Fruit fly (Drosophila melanogaster) whole organism: ENCODE results near the gene CG32708.

ENCODE experiments used
- CG8478 ChIP-seq: fragments of >200 bp; optimal IDR thresholded peaks from 2 replicates; lab custom pipeline; 2018; ENCODE audit warnings: inconsistent platforms
- Dll ChIP-seq: fragments of >200 bp; optimal IDR thresholded peaks from 2 replicates; lab custom pipeline; 2017
- EcR ChIP-seq, 2 experiments: fragments of >200 bp; optimal IDR thresholded peaks; 2 replicates each; lab custom pipeline; 2017; ENCODE audit warnings: missing biosample characterization in 2 of 2, missing genetic modification characterization in 2 of 2, missing genetic modification reagents in 2 of 2
- psq ChIP-seq: fragments of >200 bp; optimal IDR thresholded peaks from 2 replicates; lab custom pipeline; 2017
- usp ChIP-seq: fragments of >200 bp; optimal IDR thresholded peaks from 2 replicates; lab custom pipeline; 2017; ENCODE audit warnings: missing biosample characterization, missing genetic modification characterization, mixed read lengths

DNA sequence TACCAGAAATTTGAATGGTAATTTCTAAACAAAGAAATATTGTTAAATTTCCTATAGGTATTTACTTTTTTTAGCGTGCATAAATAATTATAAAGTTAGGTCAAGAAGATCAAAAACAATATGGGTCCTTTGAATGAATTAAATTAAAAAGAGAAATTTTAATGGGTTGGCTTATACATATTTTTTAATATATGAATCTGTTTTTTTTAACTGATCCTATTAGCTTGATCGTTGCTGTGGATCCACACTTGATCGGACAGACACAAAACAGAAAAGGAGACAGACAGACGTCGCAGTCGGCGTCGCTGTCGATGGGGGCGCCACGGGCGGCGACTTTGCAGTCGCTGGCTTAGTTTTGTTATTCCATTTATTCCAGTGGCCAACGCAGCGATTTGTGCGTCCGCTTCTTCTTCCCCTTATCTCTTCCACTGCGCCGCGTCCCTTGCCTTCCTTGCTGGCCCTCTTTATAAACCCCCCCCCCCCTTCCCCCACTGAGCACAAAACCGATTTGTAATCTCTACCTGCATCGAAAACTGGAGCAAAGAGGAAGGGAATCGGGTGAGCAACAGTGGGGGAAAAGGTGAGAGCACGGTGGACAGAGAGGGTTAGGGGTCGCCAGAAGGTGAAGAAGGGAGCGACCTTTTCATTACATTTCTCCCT is 37.9 kb upstream of the CG32708 start:
- no peak for TF ChIP-seq CG8478 (lab: Kevin White, UChicago)
- no peak for TF ChIP-seq psq (lab: Kevin White, UChicago)
- TF ChIP-seq Dll (lab: Kevin White, UChicago) = no peak
- TF ChIP-seq usp = no peak
- no peak for TF ChIP-seq EcR (GFP tag; optimal IDR thresholded peaks at IDR 0.05; lab: Kevin White, UChicago)
